Fruit fly (Drosophila melanogaster) whole organism, pupa: ENCODE data around the gene trem.

Source experiments
- CG14655 ChIP-seq: fragments of 200-800 bp; sonication (Bioruptor generic); optimal IDR thresholded peaks from 3 replicates; lab custom pipeline; 2017; ENCODE audit warnings: mild to moderate bottlenecking, missing biosample characterization, missing genetic modification reagents, missing genetic modification characterization
- CG17806 ChIP-seq: fragments of 200-800 bp; sonication (Bioruptor generic); optimal IDR thresholded peaks from 2 replicates; lab custom pipeline; 2018; ENCODE audit warnings: missing biosample characterization, mild to moderate bottlenecking, missing genetic modification characterization, moderate library complexity
- CG4496 ChIP-seq: fragments of 200-800 bp; sonication (Bioruptor generic); IDR thresholded peaks from 3 replicates; pipeline ENCODE4 v1.3.6; 2022; ENCODE audit warnings: missing biosample characterization, missing genetic modification characterization
- CG8159 ChIP-seq: fragments of 200-800 bp; sonication (Bioruptor generic); optimal IDR thresholded peaks from 3 replicates; lab custom pipeline; 2018; ENCODE audit warnings: missing biosample characterization, mild to moderate bottlenecking, missing genetic modification characterization, moderate library complexity
- CG8301 ChIP-seq: fragments of 200-800 bp; sonication (Bioruptor generic); optimal IDR thresholded peaks from 2 replicates; lab custom pipeline; 2018; ENCODE audit warnings: missing biosample characterization, mild to moderate bottlenecking, missing genetic modification characterization

DNA sequence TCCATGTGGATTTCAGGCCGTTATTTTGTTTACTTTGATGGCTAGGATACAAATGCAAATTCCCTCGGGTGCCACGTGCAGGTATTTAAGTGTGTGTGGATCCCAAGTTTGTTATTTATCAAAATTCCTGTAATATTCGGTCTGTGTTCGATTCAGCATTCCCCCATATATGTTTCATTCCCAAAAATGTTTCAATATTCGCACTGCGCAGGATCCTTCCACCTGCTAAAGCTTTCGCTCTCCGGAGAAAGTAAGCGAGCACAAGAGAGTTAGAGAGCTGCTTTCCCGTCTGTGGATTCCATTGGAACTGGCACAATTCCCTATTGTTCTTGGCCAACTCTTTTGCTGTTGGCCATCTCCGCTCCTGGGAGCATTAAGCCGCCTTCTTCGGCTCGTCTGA lies 49.1 kb upstream of the trem start:
- TF ChIP-seq CG4496 (GFP tag; lab: Robert Waterston, UW): no peak
- TF ChIP-seq CG8301: no peak
- TF ChIP-seq CG17806: no peak
- TF ChIP-seq CG8159 (tag; lab: Kevin White, UChicago): no peak
- TF ChIP-seq CG14655 (GFP tag; lab: Kevin White, UChicago): no peak
